Fruit fly (Drosophila melanogaster): ENCODE data around the gene EloA.

EloA gene

dm6 chr3R:23223151-23223810 lies 28.1 kb upstream of the EloA start (continued):
- TF ChIP-seq pfk (GFP tag; optimal IDR thresholded peaks at IDR 0.05) (peak; percentile 2), Bdp1 (GFP tag; optimal IDR thresholded peaks at IDR 0.05) (no peak), seq (GFP tag; IDR thresholded peaks at IDR 0.05) (no peak), CG2678 (tag; optimal IDR thresholded peaks at IDR 0.05) (peak; percentile 45), CG15514 (GFP tag; optimal IDR thresholded peaks at IDR 0.05) (peak; percentile 25), CG6854 (GFP tag; optimal IDR thresholded peaks at IDR 0.05) (no peak), caup (GFP tag; optimal IDR thresholded peaks at IDR 0.05; ENCODE audit: severe bottlenecking) (peak; percentile 11), CG7839 (tag; optimal IDR thresholded peaks at IDR 0.05) (peak; percentile 21), Xbp1 (GFP tag; optimal IDR thresholded peaks at IDR 0.05) (no peak), CG13424 (tag; optimal IDR thresholded peaks at IDR 0.05) (no peak), Med (GFP tag) (peak; percentile 76), corto (GFP tag; optimal IDR thresholded peaks at IDR 0.05) (peak; percentile 42), Elba2 (GFP tag; optimal IDR thresholded peaks at IDR 0.05) (no peak), pnt (GFP tag; optimal IDR thresholded peaks at IDR 0.05) (no peak), CG31388 (GFP tag; optimal IDR thresholded peaks at IDR 0.05) (no peak), Nf-YB (GFP tag; optimal IDR thresholded peaks at IDR 0.05) (no peak), row (GFP tag; IDR thresholded peaks at IDR 0.05) (peak; percentile 45; the same call in 2 of the 3 replicates), NfI (GFP tag; optimal IDR thresholded peaks at IDR 0.05) (no peak), Dbx (GFP tag; IDR thresholded peaks at IDR 0.05) (no peak), sna (GFP tag; IDR thresholded peaks at IDR 0.05; ENCODE audit: partially characterized antibody) (no peak), lbe (GFP tag; optimal IDR thresholded peaks at IDR 0.05) (peak; percentile 20), CG14441 (GFP tag; IDR thresholded peaks at IDR 0.05) (0 out of 2 replicates have a peak, but pooled peaks have one; percentile 28), CG16779 (GFP tag; IDR thresholded peaks at IDR 0.05) (no peak)

dm6 chr3R:23225266-23225665 lies 26.1 kb upstream of the EloA start:
- TF ChIP-seq Side (GFP tag; optimal IDR thresholded peaks at IDR 0.05), result peak; percentile 28
- TF ChIP-seq gem (tag; optimal IDR thresholded peaks at IDR 0.05), result peak; percentile 36
- peak; percentile 52; the same call in 2 of the 3 replicates for TF ChIP-seq Dbx (GFP tag; IDR thresholded peaks at IDR 0.05)
- peak; percentile 57 for TF ChIP-seq CG13296 (GFP tag; optimal IDR thresholded peaks at IDR 0.05)
- TF ChIP-seq row (GFP tag; IDR thresholded peaks at IDR 0.05), result peak; percentile 38; the same call in 1 of the 3 replicates
- TF ChIP-seq CG11093 (GFP tag; IDR thresholded peaks at IDR 0.05), result no peak
- no peak for TF ChIP-seq CG2875 (GFP tag; optimal IDR thresholded peaks at IDR 0.05)
- TF ChIP-seq Drgx (GFP tag; IDR thresholded peaks at IDR 0.05), result 0 out of 2 replicates have a peak, but pooled peaks have one; percentile 17
- TF ChIP-seq CTCF (GFP tag; optimal IDR thresholded peaks at IDR 0.05), result no peak
- no peak for TF ChIP-seq pb (GFP tag; optimal IDR thresholded peaks at IDR 0.05)
- no peak for TF ChIP-seq chm (GFP tag; IDR thresholded peaks at IDR 0.05)
- TF ChIP-seq CG18619 (GFP tag; optimal IDR thresholded peaks at IDR 0.05), result peak; percentile 54
- TF ChIP-seq CG8089 (GFP tag; optimal IDR thresholded peaks at IDR 0.05), result peak; percentile 22
- TF ChIP-seq Sox100B (GFP tag; optimal IDR thresholded peaks at IDR 0.05), result peak; percentile 35
- TF ChIP-seq slp2 (GFP tag; optimal IDR thresholded peaks at IDR 0.05), result no peak
- peak; percentile 65 for TF ChIP-seq Rfx (GFP tag; IDR thresholded peaks at IDR 0.05)
- peak; percentile 74 for TF ChIP-seq schlank (tag; optimal IDR thresholded peaks at IDR 0.05)
- TF ChIP-seq fd3F (GFP tag; optimal IDR thresholded peaks at IDR 0.05), result peak; percentile 38
- TF ChIP-seq CG2678 (tag; optimal IDR thresholded peaks at IDR 0.05), result peak; percentile 62
- no peak for TF ChIP-seq salm (tag; optimal IDR thresholded peaks at IDR 0.05)
- TF ChIP-seq CG17385 (GFP tag; optimal IDR thresholded peaks at IDR 0.05), result peak; percentile 14
- TF ChIP-seq sob (GFP tag; IDR thresholded peaks at IDR 0.05), result peak; percentile 64; the same call in 1 of the 2 replicates
- TF ChIP-seq CG32767 (GFP tag; IDR thresholded peaks at IDR 0.05), result no peak
- no peak; the same call in 1 of the 2 replicates for TF ChIP-seq CG1024 (GFP tag; IDR thresholded peaks at IDR 0.05)
- peak in 1 of 2 experiments; percentile 18 for TF ChIP-seq insv (GFP tag; optimal IDR thresholded peaks at IDR 0.05)
- peak; percentile 63 for TF ChIP-seq caup (GFP tag; optimal IDR thresholded peaks at IDR 0.05; ENCODE audit: severe bottlenecking)
- TF ChIP-seq YL-1 (GFP tag; optimal IDR thresholded peaks at IDR 0.05), result no peak
- TF ChIP-seq esg (GFP tag; conservative IDR thresholded peaks at IDR 0.05), result no peak
- TF ChIP-seq GATAe (GFP tag; conservative IDR thresholded peaks at IDR 0.05), result no peak
- TF ChIP-seq Rx (GFP tag; IDR thresholded peaks at IDR 0.05), result no peak
- peak; percentile 34 for TF ChIP-seq tio (GFP tag; optimal IDR thresholded peaks at IDR 0.05)
